Fruit fly (Drosophila melanogaster): ENCODE results near the gene Ref1.

- no peak for TF ChIP-seq CG10348 (GFP tag; IDR thresholded peaks at IDR 0.05)
- no peak for TF ChIP-seq EcR (GFP tag; optimal IDR thresholded peaks at IDR 0.05)
- peak; percentile 57 for TF ChIP-seq Snoo (tag; optimal IDR thresholded peaks at IDR 0.05)
- TF ChIP-seq CG32121 (GFP tag; IDR thresholded peaks at IDR 0.05), result 0 out of 2 replicates have a peak, but pooled peaks have one; percentile 58
- TF ChIP-seq CG14655 (GFP tag; optimal IDR thresholded peaks at IDR 0.05), result peak; percentile 78
- peak; percentile 26; the same call in 1 of the 2 replicates for TF ChIP-seq Ets98B (GFP tag; IDR thresholded peaks at IDR 0.05)
- peak; percentile 83 for TF ChIP-seq Pif1A (GFP tag; optimal IDR thresholded peaks at IDR 0.05)
- TF ChIP-seq CG9948 (tag; optimal IDR thresholded peaks at IDR 0.05), result peak; percentile 66
- 0 out of 2 replicates have a peak, but pooled peaks have one; percentile 10 for TF ChIP-seq CG12605 (GFP tag; IDR thresholded peaks at IDR 0.05)
- TF ChIP-seq gl (tag; optimal IDR thresholded peaks at IDR 0.05), result no peak
- TF ChIP-seq CG8301 (tag; optimal IDR thresholded peaks at IDR 0.05), result peak; percentile 58
- peak; percentile 71 for TF ChIP-seq CG8159 (tag; optimal IDR thresholded peaks at IDR 0.05)
- no peak for TF ChIP-seq CG13204 (GFP tag; optimal IDR thresholded peaks at IDR 0.05)
Observed at dm6 chr3R:7124109-7124639, 44.0 kb upstream of the Ref1 start, which contains the start of the genes Alh and CG10098.

All from whole organism, pupa.